Worm (Caenorhabditis elegans) whole organism, early embryonic: Measurements from ENCODE around the gene vab-9.

Experiments used
- B0310.2 ChIP-seq: sonication (generic microtip); optimal IDR thresholded peaks from 2 replicates; lab custom pipeline; 2016; ENCODE audit warnings: mild to moderate bottlenecking, missing genetic modification characterization, missing compliant biosample characterization
- F13C5.2 ChIP-seq: sonication (generic microtip); optimal IDR thresholded peaks from 2 replicates; lab custom pipeline; 2017; ENCODE audit warnings: mild to moderate bottlenecking, missing genetic modification characterization, inconsistent platforms, missing compliant biosample characterization
- aly-1 ChIP-seq: sonication (generic microtip); optimal IDR thresholded peaks from 2 replicates; lab custom pipeline; 2016; ENCODE audit warnings: missing genetic modification characterization, missing compliant biosample characterization
- ama-1 ChIP-seq: fragments of 150-350 bp; optimal IDR thresholded peaks from 2 replicates; lab custom pipeline; 2014
- ceh-13 ChIP-seq: fragments of 200-800 bp; sonication (Bioruptor generic); optimal IDR thresholded peaks from 2 replicates; lab custom pipeline; 2018; ENCODE audit warnings: mild to moderate bottlenecking, missing genetic modification characterization, missing compliant biosample characterization
- ceh-36 ChIP-seq: sonication (generic microtip); optimal IDR thresholded peaks from 2 replicates; lab custom pipeline; 2016; ENCODE audit warnings: missing genetic modification characterization, inconsistent platforms, missing compliant biosample characterization
- flt-1 ChIP-seq: fragments of 200-800 bp; sonication (Bioruptor generic); IDR thresholded peaks from 2 replicates; pipeline ENCODE4 v1.3.6; 2022; ENCODE audit warnings: missing genetic modification characterization, missing compliant biosample characterization
- hmbx-1 ChIP-seq: sonication (generic microtip); optimal IDR thresholded peaks from 2 replicates; lab custom pipeline; 2016; ENCODE audit warnings: mild to moderate bottlenecking, missing genetic modification characterization, missing compliant biosample characterization
- hmg-4 ChIP-seq: fragments of 200-800 bp; sonication (Bioruptor generic); optimal IDR thresholded peaks from 2 replicates; lab custom pipeline; 2018; ENCODE audit warnings: mild to moderate bottlenecking, missing genetic modification characterization, missing compliant biosample characterization
- hnd-1 ChIP-seq: sonication (generic microtip); optimal IDR thresholded peaks from 2 replicates; lab custom pipeline; 2016; ENCODE audit warnings: missing genetic modification characterization, missing compliant biosample characterization
- pes-1 ChIP-seq: fragments of 200-800 bp; sonication (Bioruptor generic); IDR thresholded peaks from 2 replicates; pipeline ENCODE4 v1.3.6; 2022; ENCODE audit warnings: missing genetic modification reagents, missing genetic modification characterization, missing compliant biosample characterization
- scrt-1 ChIP-seq: fragments of 200-800 bp; sonication (Bioruptor generic); IDR thresholded peaks from 2 replicates; pipeline ENCODE4 v1.3.6; 2022; ENCODE audit warnings: missing genetic modification characterization, missing compliant biosample characterization
- sea-1 ChIP-seq: fragments of 200-800 bp; sonication (Bioruptor generic); conservative IDR thresholded peaks from 2 replicates; pipeline ENCODE4 v1.3.6; 2022; ENCODE audit warnings: missing genetic modification characterization, missing compliant biosample characterization
- tbx-11 ChIP-seq: fragments of 200-800 bp; sonication (Bioruptor generic); IDR thresholded peaks from 2 replicates; pipeline ENCODE4 v1.3.6; 2022; ENCODE audit warnings: missing genetic modification characterization, missing compliant biosample characterization
- tbx-37 ChIP-seq: fragments of 200-800 bp; sonication (Bioruptor generic); conservative IDR thresholded peaks from 2 replicates; pipeline ENCODE4 v1.3.6; 2022; ENCODE audit warnings: missing genetic modification reagents, missing genetic modification characterization, missing compliant biosample characterization
- tra-4 ChIP-seq: sonication (generic microtip); optimal IDR thresholded peaks from 2 replicates; lab custom pipeline; 2017; ENCODE audit warnings: missing genetic modification characterization, missing compliant biosample characterization

Gene vab-9

DNA sequence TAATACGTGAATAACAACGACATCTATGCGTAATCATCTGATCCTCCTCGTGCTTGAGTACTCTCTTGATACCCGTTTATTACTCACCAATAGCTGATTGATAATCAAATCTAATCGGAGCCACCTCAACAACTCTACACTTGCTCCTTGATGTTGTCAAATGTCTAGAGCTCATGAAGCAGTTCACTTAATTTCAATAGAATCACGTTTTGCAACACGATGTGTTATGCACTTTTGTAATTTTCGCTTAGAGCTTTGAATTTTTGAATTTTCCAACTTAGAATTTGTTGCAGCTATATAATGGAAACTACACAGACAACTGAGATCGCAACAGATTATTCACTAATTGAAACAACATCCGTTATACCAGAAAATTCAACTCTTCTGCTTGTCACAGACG, 25.0 kb downstream of the vab-9 start, which contains the start of gene T22C8.1:
T22C8.1 (plus strand) TSS at position 301 of the 400 bp plus-strand sequence.
- TF ChIP-seq sea-1 (GFP tag; lab: Robert Waterston, UW) (no peak), ama-1 (no peak), B0310.2 (tag; lab: Kevin White, UChicago) (no peak), tbx-11 (GFP tag; lab: Robert Waterston, UW) (no peak), tra-4 (tag; lab: Kevin White, UChicago) (no peak), ceh-13 (GFP tag; lab: Kevin White, UChicago) (no peak), hmg-4 (no peak), aly-1 (tag; lab: Kevin White, UChicago) (no peak), F13C5.2 (no peak)

DNA sequence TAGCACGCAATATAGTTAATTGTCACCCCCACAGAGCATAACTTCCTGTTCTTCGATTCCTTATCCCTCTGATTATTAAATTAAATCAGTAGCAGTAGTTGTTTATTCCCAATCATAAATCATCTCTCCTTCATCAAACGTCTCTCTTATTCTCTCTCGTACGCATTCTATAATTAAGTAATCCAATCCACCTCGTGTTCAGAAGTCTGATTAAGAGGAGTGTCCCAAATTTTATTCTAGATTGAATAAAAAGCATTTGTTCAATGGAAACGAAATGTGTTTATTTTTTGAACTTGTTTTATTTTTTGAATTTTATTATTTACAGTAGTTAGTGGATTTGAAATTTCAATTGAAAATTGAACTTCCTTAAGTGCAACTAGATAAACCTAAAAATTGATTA, 26.2 kb downstream of the vab-9 start:
- no peak for TF ChIP-seq ceh-13 (GFP tag; lab: Kevin White, UChicago)
- TF ChIP-seq hnd-1: no peak
- TF ChIP-seq tbx-37: no peak
- TF ChIP-seq sea-1 (GFP tag; lab: Robert Waterston, UW): no peak
- no peak for TF ChIP-seq scrt-1 (GFP tag; lab: Robert Waterston, UW)
- TF ChIP-seq tbx-11 (GFP tag; lab: Robert Waterston, UW): no peak
- TF ChIP-seq aly-1 (tag; lab: Kevin White, UChicago): no peak
- no peak for TF ChIP-seq ceh-36 (tag; lab: Kevin White, UChicago)
- no peak for TF ChIP-seq hmg-4

DNA sequence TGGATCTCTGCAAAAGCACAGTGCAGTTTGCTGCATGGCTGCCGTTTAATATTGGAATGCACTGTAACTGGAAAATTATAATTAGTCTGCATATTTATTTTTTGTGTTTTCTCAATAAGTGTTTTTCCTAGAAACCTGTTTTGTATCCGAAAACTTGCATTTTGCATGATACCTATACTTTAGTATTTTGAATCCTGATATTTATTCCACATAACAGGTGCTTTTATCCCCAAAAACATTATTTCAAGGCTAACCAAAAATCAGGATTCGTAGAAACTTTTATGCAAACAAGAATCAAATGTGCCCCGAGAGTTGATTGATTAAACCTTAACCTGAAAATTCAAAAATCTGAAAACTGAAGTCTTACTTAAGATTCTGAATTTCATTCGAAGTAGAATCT, 26.9 kb downstream of the vab-9 start:
- TF ChIP-seq ceh-36 (tag; lab: Kevin White, UChicago) (no peak), flt-1 (GFP tag; lab: Robert Waterston, UW) (no peak), F13C5.2 (no peak)

DNA sequence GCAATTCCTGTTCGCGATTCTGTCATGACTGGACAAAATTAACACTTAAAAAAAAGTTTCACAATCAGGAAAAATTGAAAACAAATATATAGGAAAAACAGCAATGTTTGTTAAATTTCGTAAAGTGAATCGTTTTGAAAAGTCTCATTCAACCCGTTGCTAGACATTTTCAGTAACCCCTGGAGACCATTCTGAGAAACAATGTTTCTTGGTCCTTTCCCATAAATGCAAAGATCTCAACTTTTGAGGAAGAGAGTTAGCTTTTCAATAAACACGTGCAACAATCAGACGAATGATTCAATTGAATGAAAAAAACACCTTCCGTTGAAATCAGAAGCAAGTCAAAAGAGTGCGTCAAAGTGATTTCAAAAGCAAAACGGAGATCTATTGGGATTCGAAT, 27.4 kb downstream of the vab-9 start, which contains the start of gene F28C6.9:
F28C6.9 (minus strand) TSS at position 101 of the 400 bp plus-strand sequence.
- TF ChIP-seq aly-1 (tag; lab: Kevin White, UChicago): no peak

DNA sequence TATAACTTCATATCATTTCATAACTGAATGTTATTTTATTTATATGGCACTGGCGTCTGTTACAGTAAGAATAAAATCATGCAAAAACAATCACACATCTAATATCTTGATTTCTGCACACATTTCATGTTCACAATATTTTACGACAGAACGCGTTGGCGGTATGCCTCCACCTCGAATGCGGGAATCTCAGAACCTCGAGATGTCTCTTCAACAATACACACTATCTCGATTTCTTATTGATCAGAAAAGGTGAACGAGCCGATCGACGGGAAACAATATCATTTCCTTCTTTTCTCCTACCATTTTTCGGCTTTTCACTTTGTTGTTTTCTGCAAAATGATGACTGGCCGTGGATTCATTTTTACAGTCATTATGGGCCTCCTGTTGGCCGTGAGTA, 29.9 kb downstream of the vab-9 start, which contains the start of gene F28C6.10:
F28C6.10 (plus strand) TSS at position 301 of the 400 bp plus-strand sequence.
- TF ChIP-seq ceh-13 (GFP tag; lab: Kevin White, UChicago) (no peak), B0310.2 (tag; lab: Kevin White, UChicago) (no peak), hmg-4 (no peak), tbx-11 (GFP tag; lab: Robert Waterston, UW) (no peak), pes-1 (GFP tag; lab: Robert Waterston, UW) (no peak), hmbx-1 (no peak)

DNA sequence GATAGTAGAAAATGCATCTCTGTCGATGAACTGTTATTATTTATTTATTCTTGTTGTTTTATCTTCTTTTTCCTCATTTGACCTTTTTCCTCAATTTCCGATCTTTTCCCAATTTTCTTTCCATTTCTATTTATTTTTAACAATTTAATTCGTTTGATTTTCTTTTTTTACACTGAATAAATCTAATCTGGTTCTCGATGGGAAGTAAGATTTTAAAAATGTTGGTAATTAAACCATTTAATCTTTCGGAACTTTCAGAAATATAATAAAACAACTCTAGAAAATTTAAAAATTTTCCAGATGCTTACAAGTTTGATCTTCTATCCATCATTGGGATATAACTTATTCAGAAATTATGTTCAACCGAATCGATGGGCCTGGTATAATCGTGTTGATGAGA, 31.0 kb downstream of the vab-9 start, which contains the start of gene F28C6.8:
F28C6.8 (plus strand) TSS at position 301 of the 400 bp plus-strand sequence.
- no peak for TF ChIP-seq ceh-36 (tag; lab: Kevin White, UChicago)
- no peak for TF ChIP-seq pes-1 (GFP tag; lab: Robert Waterston, UW)
- no peak for TF ChIP-seq hnd-1
- no peak for TF ChIP-seq tbx-11 (GFP tag; lab: Robert Waterston, UW)

DNA sequence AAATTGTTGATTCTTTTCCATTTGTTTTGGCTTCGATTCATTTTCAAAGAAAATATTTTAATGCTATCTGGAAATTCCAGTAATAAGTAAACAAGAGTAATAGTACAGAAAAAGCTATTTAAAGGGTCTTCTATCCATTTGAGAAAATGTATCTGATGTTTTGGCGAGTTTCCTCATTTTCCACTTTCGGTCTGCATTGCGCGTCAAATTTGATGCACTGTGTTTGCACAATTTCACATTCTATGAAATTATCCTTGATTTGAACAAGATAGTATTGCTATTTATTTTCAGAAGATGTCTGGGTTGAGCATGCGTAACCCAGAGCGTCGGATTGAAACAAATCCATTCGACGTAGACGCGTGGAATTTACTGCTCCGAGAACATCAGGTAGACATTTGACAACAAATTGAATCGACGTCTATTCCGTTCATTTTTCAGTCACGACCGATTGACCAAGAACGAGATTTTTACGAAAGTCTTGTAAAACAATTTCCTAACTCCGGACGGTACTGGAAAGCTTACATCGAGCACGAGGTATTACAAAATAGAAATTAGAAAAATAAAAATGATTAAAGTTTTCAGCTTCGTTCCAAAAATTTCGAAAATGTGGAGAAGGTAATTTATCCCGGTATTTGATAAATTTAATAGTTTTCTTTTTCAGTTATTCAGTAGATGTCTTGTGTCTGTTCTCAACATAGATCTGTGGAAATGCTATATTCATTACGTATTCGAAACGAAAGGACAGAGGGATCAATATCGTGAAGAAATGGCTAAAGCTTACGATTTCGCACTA, 33.8 kb downstream of the vab-9 start, which contains the start of gene suf-1:
suf-1 (plus strand) TSS at position 280 of the 793 bp plus-strand sequence.
- TF ChIP-seq tbx-37: no peak
- TF ChIP-seq tra-4 (tag; lab: Kevin White, UChicago): no peak
- TF ChIP-seq ama-1: peak; percentile 71
- no peak for TF ChIP-seq hnd-1

DNA sequence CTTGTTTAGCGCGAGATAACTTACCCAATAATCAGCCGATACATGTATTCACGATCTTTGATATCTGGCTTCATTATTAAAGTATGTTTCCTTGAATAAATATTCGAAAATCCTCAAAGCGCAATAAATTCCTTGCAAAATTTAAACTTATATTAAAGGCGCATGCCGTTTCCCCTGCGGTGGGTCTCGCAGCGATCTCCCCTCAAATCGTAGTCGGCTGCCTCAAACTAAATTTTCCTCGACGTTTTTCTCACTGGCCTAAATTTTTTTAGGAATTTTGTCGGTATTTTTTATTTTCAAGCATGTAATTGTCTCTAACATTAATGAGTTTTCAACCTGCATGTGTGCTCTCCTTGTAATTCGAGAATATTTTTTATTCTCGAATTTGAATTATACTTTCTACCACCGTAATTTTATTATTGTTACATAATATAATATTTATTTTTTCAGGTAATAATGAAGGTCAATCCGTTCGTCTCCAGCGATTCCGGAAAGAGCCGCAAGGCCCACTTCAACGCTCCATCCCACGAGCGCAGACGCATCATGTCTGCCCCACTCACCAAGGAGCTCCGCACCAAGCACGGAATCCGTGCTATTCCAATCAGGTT, 35.1 kb downstream of the vab-9 start, which contains the start of the genes cpf-1 and rpl-26:
cpf-1 (minus strand) TSS at position 104 of the 608 bp plus-strand sequence.
rpl-26 (plus strand) TSS at position 449 of the 608 bp plus-strand sequence.
- TF ChIP-seq tra-4 (tag; lab: Kevin White, UChicago): no peak
- TF ChIP-seq pes-1 (GFP tag; lab: Robert Waterston, UW): no peak
- no peak for TF ChIP-seq ama-1
- no peak for TF ChIP-seq F13C5.2
- TF ChIP-seq hmg-4: no peak
- no peak for TF ChIP-seq flt-1 (GFP tag; lab: Robert Waterston, UW)
- TF ChIP-seq tbx-11 (GFP tag; lab: Robert Waterston, UW): no peak
- no peak for TF ChIP-seq sea-1 (GFP tag; lab: Robert Waterston, UW)
- no peak for TF ChIP-seq scrt-1 (GFP tag; lab: Robert Waterston, UW)
- TF ChIP-seq tbx-37: no peak
- TF ChIP-seq ceh-13 (GFP tag; lab: Kevin White, UChicago): no peak
- no peak for TF ChIP-seq B0310.2 (tag; lab: Kevin White, UChicago)
- TF ChIP-seq aly-1 (tag; lab: Kevin White, UChicago): no peak

DNA sequence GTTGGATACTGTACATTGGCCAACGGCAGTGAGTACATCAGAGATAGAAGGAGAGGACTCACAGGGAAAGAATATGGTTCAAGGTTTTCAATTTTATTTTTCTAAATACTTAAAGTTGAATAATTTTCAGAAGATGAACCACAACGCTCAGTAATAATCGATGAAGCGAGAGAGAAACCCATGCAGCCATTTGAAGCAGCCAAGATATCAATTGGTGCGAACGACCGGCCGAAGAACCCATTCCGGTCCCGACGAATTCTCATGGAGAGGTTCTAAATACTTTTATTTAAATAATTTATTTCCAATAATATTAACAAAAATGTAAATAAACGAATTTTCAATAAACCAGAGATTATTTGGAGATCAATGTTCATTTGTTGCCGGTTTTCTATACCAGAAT, 37.4 kb downstream of the vab-9 start, which contains the start of gene pigg-1:
pigg-1 (minus strand) TSS at position 101 of the 400 bp plus-strand sequence.
- TF ChIP-seq ama-1: no peak
- TF ChIP-seq scrt-1 (GFP tag; lab: Robert Waterston, UW): no peak
- TF ChIP-seq hmbx-1: no peak
- TF ChIP-seq ceh-13 (GFP tag; lab: Kevin White, UChicago): no peak
- TF ChIP-seq hmg-4: no peak
- TF ChIP-seq flt-1 (GFP tag; lab: Robert Waterston, UW): no peak
